Fruit fly (Drosophila melanogaster) whole organism, embryonic: ENCODE results near the gene Moe.

Experiments used
- CG10209 ChIP-seq: fragments of 200-800 bp; sonication (Bioruptor generic); optimal IDR thresholded peaks from 3 replicates; lab custom pipeline; 2017; ENCODE audit warnings: missing biosample characterization, mild to moderate bottlenecking, missing genetic modification characterization, missing genetic modification reagents
- CG10431 ChIP-seq: fragments of 200-800 bp; sonication (Bioruptor generic); optimal IDR thresholded peaks from 3 replicates; lab custom pipeline; 2018; ENCODE audit warnings: missing biosample characterization, mild to moderate bottlenecking, missing genetic modification characterization
- CG13123 ChIP-seq: fragments of 200-800 bp; sonication (Bioruptor generic); optimal IDR thresholded peaks from 2 replicates; lab custom pipeline; 2016; ENCODE audit warnings: missing biosample characterization, missing genetic modification characterization
- CG14710 ChIP-seq: fragments of 200-800 bp; sonication (Bioruptor generic); optimal IDR thresholded peaks from 3 replicates; lab custom pipeline; 2019; ENCODE audit warnings: missing biosample characterization, mild to moderate bottlenecking, missing genetic modification characterization, moderate library complexity
- CG16779 ChIP-seq: fragments of 200-800 bp; sonication (Bioruptor generic); IDR thresholded peaks from 2 replicates; pipeline ENCODE4 v1.3.6; 2022; ENCODE audit warnings: missing biosample characterization, missing genetic modification characterization
- CG17385 ChIP-seq: fragments of 200-800 bp; sonication (Bioruptor generic); optimal IDR thresholded peaks from 3 replicates; lab custom pipeline; 2018; ENCODE audit warnings: missing biosample characterization, mild to moderate bottlenecking, missing genetic modification characterization
- CG17568 ChIP-seq: fragments of 200-800 bp; sonication (Bioruptor generic); optimal IDR thresholded peaks from 2 replicates; lab custom pipeline; 2018; ENCODE audit warnings: missing biosample characterization, mild to moderate bottlenecking, missing genetic modification characterization, moderate library complexity
- CG18764 ChIP-seq: fragments of 200-800 bp; sonication (Bioruptor generic); optimal IDR thresholded peaks from 3 replicates; lab custom pipeline; 2016; ENCODE audit warnings: missing biosample characterization, missing genetic modification characterization
- CG2120 ChIP-seq: fragments of 200-800 bp; sonication (Bioruptor generic); optimal IDR thresholded peaks from 3 replicates; lab custom pipeline; 2016; ENCODE audit warnings: missing biosample characterization, missing genetic modification characterization
- CG30020 ChIP-seq: fragments of 200-800 bp; optimal IDR thresholded peaks from 2 replicates; lab custom pipeline; 2019; ENCODE audit warnings: missing biosample characterization, mild to moderate bottlenecking, missing genetic modification characterization, moderate library complexity
- CG30403 ChIP-seq: fragments of 200-800 bp; sonication (Bioruptor generic); optimal IDR thresholded peaks from 3 replicates; lab custom pipeline; 2016; ENCODE audit warnings: missing biosample characterization, missing genetic modification characterization
- CG33213 ChIP-seq: fragments of 200-800 bp; sonication (Bioruptor generic); optimal IDR thresholded peaks from 3 replicates; lab custom pipeline; 2016; ENCODE audit warnings: missing biosample characterization, missing genetic modification characterization
- CG33557 ChIP-seq: fragments of 200-800 bp; sonication (Bioruptor generic); optimal IDR thresholded peaks from 2 replicates; lab custom pipeline; 2019; ENCODE audit warnings: missing biosample characterization, mild to moderate bottlenecking, missing genetic modification characterization, moderate library complexity
- CG3407 ChIP-seq: fragments of 200-800 bp; sonication (Bioruptor generic); optimal IDR thresholded peaks from 2 replicates; lab custom pipeline; 2018; ENCODE audit warnings: missing biosample characterization, mild to moderate bottlenecking, missing genetic modification characterization
- CG3838 ChIP-seq: fragments of 200-800 bp; sonication (Bioruptor generic); optimal IDR thresholded peaks from 3 replicates; lab custom pipeline; 2016; ENCODE audit warnings: missing biosample characterization, missing genetic modification characterization
- CG43689 ChIP-seq: fragments of 200-800 bp; sonication (Bioruptor generic); IDR thresholded peaks from 2 replicates; pipeline ENCODE4 v1.3.6; 2022; ENCODE audit warnings: missing biosample characterization, missing genetic modification characterization
- CG4424 ChIP-seq: fragments of 200-800 bp; sonication (Bioruptor generic); optimal IDR thresholded peaks from 3 replicates; lab custom pipeline; 2016; ENCODE audit warnings: missing biosample characterization, missing genetic modification characterization
- CG4820 ChIP-seq: fragments of 200-800 bp; sonication (Bioruptor generic); optimal IDR thresholded peaks from 3 replicates; lab custom pipeline; 2016; ENCODE audit warnings: missing biosample characterization, missing genetic modification characterization
- CG6791 ChIP-seq: fragments of 200-800 bp; sonication (Bioruptor generic); IDR thresholded peaks from 3 replicates; pipeline ENCODE4 v1.3.6; 2022; ENCODE audit warnings: missing biosample characterization, missing genetic modification characterization; ENCODE audit not compliant: partially characterized antibody
- CG7372 ChIP-seq: fragments of 200-800 bp; sonication (Bioruptor generic); IDR thresholded peaks from 2 replicates; pipeline ENCODE4 v1.3.6; 2022; ENCODE audit warnings: missing biosample characterization, missing genetic modification characterization
- Chrac-16 ChIP-seq: fragments of 200-800 bp; sonication (Bioruptor generic); optimal IDR thresholded peaks from 3 replicates; lab custom pipeline; 2016; ENCODE audit warnings: missing biosample characterization, missing genetic modification characterization
- CkIIα-i1 ChIP-seq: fragments of 200-800 bp; sonication (Bioruptor generic); IDR thresholded peaks from 2 replicates; pipeline ENCODE4 v1.3.6; 2022; ENCODE audit warnings: missing biosample characterization, missing genetic modification characterization
- Eip74EF ChIP-seq, 2 experiments: fragments of 200-800 bp in 1 of 2; fragments of >200 bp in 1 of 2; sonication (Bioruptor generic) in 1 of 2; optimal IDR thresholded peaks; 2 replicates each; lab custom pipeline; 2017 to 2019; ENCODE audit warnings: missing biosample characterization in 2 of 2, missing genetic modification characterization in 2 of 2, mild to moderate bottlenecking in 1 of 2, moderate library complexity in 1 of 2
- H2.0 ChIP-seq: fragments of 200-800 bp; sonication (Bioruptor generic); IDR thresholded peaks from 2 replicates; pipeline ENCODE4 v1.3.6; 2022; ENCODE audit warnings: missing biosample characterization, missing genetic modification characterization
- Hey ChIP-seq: fragments of 200-800 bp; sonication (Bioruptor generic); optimal IDR thresholded peaks from 3 replicates; lab custom pipeline; 2018; ENCODE audit warnings: missing biosample characterization, mild to moderate bottlenecking, missing genetic modification characterization
- Hr78 ChIP-seq, 2 experiments: fragments of 200-800 bp in 1 of 2; fragments of >200 bp in 1 of 2; sonication (Bioruptor generic) in 1 of 2; optimal IDR thresholded peaks; 2 replicates each; lab custom pipeline; 2017 to 2019; ENCODE audit warnings: missing biosample characterization in 2 of 2, missing genetic modification characterization in 2 of 2, mild to moderate bottlenecking in 1 of 2, moderate library complexity in 1 of 2
- NC2α ChIP-seq: fragments of 200-800 bp; sonication (Bioruptor generic); optimal IDR thresholded peaks from 2 replicates; lab custom pipeline; 2016; ENCODE audit warnings: missing biosample characterization, missing genetic modification characterization
- Ravus ChIP-seq: fragments of 200-800 bp; sonication (Bioruptor generic); IDR thresholded peaks from 2 replicates; pipeline ENCODE4 v1.3.6; 2022; ENCODE audit warnings: missing biosample characterization, missing genetic modification characterization
- Rx ChIP-seq: fragments of 200-800 bp; sonication (Bioruptor generic); IDR thresholded peaks from 2 replicates; pipeline ENCODE4 v1.3.6; 2022; ENCODE audit warnings: missing biosample characterization, missing genetic modification characterization
- Ssrp ChIP-seq: fragments of 200-800 bp; sonication (Bioruptor generic); optimal IDR thresholded peaks from 2 replicates; lab custom pipeline; 2018; ENCODE audit warnings: missing biosample characterization, mild to moderate bottlenecking, missing genetic modification characterization, moderate library complexity
- ap ChIP-seq: fragments of 200-800 bp; sonication (Bioruptor generic); IDR thresholded peaks from 2 replicates; pipeline ENCODE4 v1.3.6; 2022; ENCODE audit warnings: missing biosample characterization, missing genetic modification characterization
- chm ChIP-seq: fragments of 200-800 bp; sonication (Bioruptor generic); IDR thresholded peaks from 2 replicates; pipeline ENCODE4 v1.3.6; 2022; ENCODE audit warnings: missing biosample characterization, missing genetic modification characterization
- dm ChIP-seq: fragments of 200-800 bp; sonication (Bioruptor generic); optimal IDR thresholded peaks from 3 replicates; lab custom pipeline; 2016; ENCODE audit warnings: missing biosample characterization, missing genetic modification characterization
- dpn ChIP-seq, 2 experiments: fragments of 200-800 bp; sonication (Bioruptor generic); optimal IDR thresholded peaks; 3 replicates each; lab custom pipeline; 2016; ENCODE audit warnings: missing biosample characterization in 2 of 2, missing genetic modification characterization in 2 of 2
- fd102C ChIP-seq: fragments of 200-800 bp; sonication (Bioruptor generic); optimal IDR thresholded peaks from 2 replicates; lab custom pipeline; 2018; ENCODE audit warnings: missing biosample characterization, mild to moderate bottlenecking, missing genetic modification characterization, moderate library complexity
- fru ChIP-seq: fragments of >200 bp; optimal IDR thresholded peaks from 2 replicates; lab custom pipeline; 2017
- fu2 ChIP-seq: fragments of 200-800 bp; sonication (Bioruptor generic); optimal IDR thresholded peaks from 2 replicates; lab custom pipeline; 2016; ENCODE audit warnings: missing biosample characterization, missing genetic modification characterization
- gcm2 ChIP-seq: fragments of 200-800 bp; sonication (Bioruptor generic); optimal IDR thresholded peaks from 2 replicates; lab custom pipeline; 2016; ENCODE audit warnings: missing biosample characterization, missing genetic modification characterization
- ham ChIP-seq: fragments of 200-800 bp; sonication (Bioruptor generic); IDR thresholded peaks from 2 replicates; pipeline ENCODE4 v1.3.6; 2022; ENCODE audit warnings: missing biosample characterization, missing genetic modification characterization
- inv ChIP-seq: fragments of 200-800 bp; sonication (Bioruptor generic); IDR thresholded peaks from 2 replicates; pipeline ENCODE4 v1.3.6; 2022; ENCODE audit warnings: missing biosample characterization, missing genetic modification characterization; ENCODE audit not compliant: partially characterized antibody
- maf-S ChIP-seq: fragments of 200-800 bp; sonication (Bioruptor generic); optimal IDR thresholded peaks from 2 replicates; lab custom pipeline; 2016; ENCODE audit warnings: missing biosample characterization, missing genetic modification characterization
- org-1 ChIP-seq: fragments of 200-800 bp; sonication (Bioruptor generic); optimal IDR thresholded peaks from 2 replicates; lab custom pipeline; 2017; ENCODE audit warnings: missing biosample characterization, missing genetic modification characterization
- p53 ChIP-seq: fragments of 200-800 bp; sonication (Bioruptor generic); optimal IDR thresholded peaks from 2 replicates; lab custom pipeline; 2016; ENCODE audit warnings: missing biosample characterization, missing genetic modification characterization
- pan ChIP-seq, 4 experiments: fragments of >200 bp in 3 of 4; fragments of 200-800 bp in 1 of 4; sonication (Bioruptor generic) in 1 of 4; optimal IDR thresholded peaks in 3 of 4; IDR thresholded peaks in 1 of 4; 2 replicates each; pipeline versions ENCODE4 v1.3.6 to Lab custom; 2017 to 2022; ENCODE audit warnings: missing biosample characterization in 2 of 4, missing genetic modification characterization in 2 of 4, mixed read lengths in 1 of 4
- pzg ChIP-seq: fragments of 200-800 bp; sonication (Bioruptor generic); optimal IDR thresholded peaks from 3 replicates; lab custom pipeline; 2018; ENCODE audit warnings: missing biosample characterization, mild to moderate bottlenecking, missing genetic modification characterization, moderate library complexity
- row ChIP-seq: fragments of 200-800 bp; sonication (Bioruptor generic); IDR thresholded peaks from 3 replicates; pipeline ENCODE4 v1.3.6; 2022; ENCODE audit warnings: missing biosample characterization, missing genetic modification characterization
- slp2 ChIP-seq: fragments of 200-800 bp; sonication (Bioruptor generic); optimal IDR thresholded peaks from 2 replicates; lab custom pipeline; 2016; ENCODE audit warnings: missing biosample characterization, missing genetic modification characterization
- usp ChIP-seq: fragments of >200 bp; optimal IDR thresholded peaks from 2 replicates; lab custom pipeline; 2017; ENCODE audit warnings: missing biosample characterization, missing genetic modification characterization
- wek ChIP-seq: fragments of 200-800 bp; sonication (Bioruptor generic); optimal IDR thresholded peaks from 3 replicates; lab custom pipeline; 2018; ENCODE audit warnings: missing biosample characterization, mild to moderate bottlenecking, missing genetic modification characterization, moderate library complexity
- z ChIP-seq: fragments of 200-800 bp; sonication (Bioruptor generic); IDR thresholded peaks from 3 replicates; pipeline ENCODE4 v1.3.6; 2022; ENCODE audit warnings: missing biosample characterization, missing genetic modification characterization

The Moe gene

dm6 chrX:8878967-8879554, 19.1 kb downstream of the Moe start (continued):
- TF ChIP-seq maf-S (GFP tag; lab: Kevin White, UChicago) (no peak), H2.0 (GFP tag; lab: Robert Waterston, UW) (peak; percentile 83), chm (peak; percentile 80; the same call in 1 of the 2 replicates), CkIIα-i1 (GFP tag; lab: Robert Waterston, UW) (peak; percentile 4; the same call in 1 of the 2 replicates), CG3838 (no peak), fd102C (no peak), Rx (peak; percentile 74), Hr78 (GFP tag; optimal IDR thresholded peaks at IDR 0.05; lab: Kevin White, UChicago) (peak in 1 of 2 experiments; percentile 67), fru (lab: Kevin White, UChicago) (no peak), CG16779 (peak; percentile 78), pan (optimal IDR thresholded peaks at IDR 0.05; lab: Kevin White, UChicago) (no peak), pan (GFP tag; optimal IDR thresholded peaks at IDR 0.05 in 1 of 2, IDR thresholded peaks at IDR 0.05 in 1 of 2) (peak in 1 of 2 experiments; percentile 91), CG14710 (peak; percentile 73), Ssrp (peak; percentile 79), p53 (GFP tag; lab: Kevin White, UChicago) (no peak), inv (no peak), ham (GFP tag; lab: Robert Waterston, UW) (peak; percentile 36; the same call in 1 of the 2 replicates), fu2 (GFP tag; lab: Kevin White, UChicago) (no peak), CG7372 (GFP tag; lab: Robert Waterston, UW) (peak; percentile 79), org-1 (GFP tag; lab: Kevin White, UChicago) (peak; percentile 69), CG17385 (GFP tag; lab: Kevin White, UChicago) (peak; percentile 82), Hey (tag; lab: Kevin White, UChicago) (no peak), Chrac-16 (GFP tag; lab: Kevin White, UChicago) (peak; percentile 65), slp2 (no peak), CG17568 (GFP tag; lab: Kevin White, UChicago) (peak; percentile 78), CG13123 (GFP tag; lab: Kevin White, UChicago) (peak; percentile 53), CG33557 (GFP tag; lab: Kevin White, UChicago) (peak; percentile 70), gcm2 (GFP tag; lab: Kevin White, UChicago) (no peak), dm (GFP tag; lab: Kevin White, UChicago) (no peak), CG30020 (peak; percentile 26), CG3407 (GFP tag; lab: Kevin White, UChicago) (peak; percentile 72), CG6791 (no peak), z (GFP tag; lab: Robert Waterston, UW) (0 out of 3 replicates have a peak, but pooled peaks have one; percentile 16), CG30403 (GFP tag; lab: Kevin White, UChicago) (peak; percentile 66), NC2α (no peak), CG10209 (GFP tag; lab: Kevin White, UChicago) (peak; percentile 79), usp (GFP tag; lab: Kevin White, UChicago) (no peak), ap (GFP tag; lab: Robert Waterston, UW) (peak; percentile 89), CG2120 (peak; percentile 62), Eip74EF (GFP tag; optimal IDR thresholded peaks at IDR 0.05; lab: Kevin White, UChicago) (peak in 1 of 2 experiments; percentile 79), CG4820 (GFP tag; lab: Kevin White, UChicago) (peak; percentile 72), CG43689 (GFP tag; lab: Robert Waterston, UW) (peak; percentile 77), CG18764 (GFP tag; lab: Kevin White, UChicago) (peak; percentile 40), wek (no peak), CG4424 (GFP tag; lab: Kevin White, UChicago) (peak; percentile 82), Ravus (GFP tag; lab: Robert Waterston, UW) (peak; percentile 68), pzg (GFP tag; lab: Kevin White, UChicago) (no peak), CG33213 (no peak), CG10431 (peak; percentile 30), row (GFP tag; lab: Robert Waterston, UW) (peak; percentile 90), dpn (GFP tag; optimal IDR thresholded peaks at IDR 0.05; lab: Kevin White, UChicago) (peak; percentile 23 to 81)
